Worm (Caenorhabditis elegans): ENCODE results near the gene twk-22.

DNA sequence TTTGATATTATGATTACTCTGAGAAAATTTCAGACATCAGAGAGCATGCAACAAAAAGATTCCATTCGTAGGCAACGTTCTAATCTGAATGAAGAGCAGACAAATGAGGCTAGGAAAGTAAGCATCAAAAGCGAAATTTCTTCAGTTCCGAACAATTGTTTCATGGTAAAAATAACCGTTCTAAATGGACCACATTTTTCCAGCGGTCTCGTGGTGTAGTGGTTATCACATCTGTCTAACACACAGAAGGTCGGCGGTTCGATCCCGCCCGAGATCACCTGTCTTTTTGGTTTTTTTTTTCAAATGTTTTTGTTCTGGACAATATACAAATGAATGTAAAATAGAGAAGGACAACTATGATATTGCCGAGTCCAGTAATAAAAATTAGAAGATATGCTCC is 6.4 kb upstream of the twk-22 start, which contains the start of gene twk-21:
- TF ChIP-seq flt-1 (GFP tag; IDR thresholded peaks at IDR 0.05) (no peak), tab-1 (GFP tag; IDR thresholded peaks at IDR 0.05) (no peak), cog-1 (tag; optimal IDR thresholded peaks at IDR 0.05) (no peak), klf-2 (GFP tag; conservative IDR thresholded peaks at IDR 0.05) (no peak), med-1 (GFP tag; optimal IDR thresholded peaks at IDR 0.05; ENCODE audit: insufficient read depth) (no peak), T22C8.4 (GFP tag; IDR thresholded peaks at IDR 0.05) (no peak), ref-1 (GFP tag; conservative IDR thresholded peaks at IDR 0.05) (no peak), ztf-29 (GFP tag; IDR thresholded peaks at IDR 0.05) (no peak)

Measured in whole organism, midembryonic.